Fruit fly (Drosophila melanogaster): ENCODE measurements around the gene CG6163.

The CG6163 gene

DNA sequence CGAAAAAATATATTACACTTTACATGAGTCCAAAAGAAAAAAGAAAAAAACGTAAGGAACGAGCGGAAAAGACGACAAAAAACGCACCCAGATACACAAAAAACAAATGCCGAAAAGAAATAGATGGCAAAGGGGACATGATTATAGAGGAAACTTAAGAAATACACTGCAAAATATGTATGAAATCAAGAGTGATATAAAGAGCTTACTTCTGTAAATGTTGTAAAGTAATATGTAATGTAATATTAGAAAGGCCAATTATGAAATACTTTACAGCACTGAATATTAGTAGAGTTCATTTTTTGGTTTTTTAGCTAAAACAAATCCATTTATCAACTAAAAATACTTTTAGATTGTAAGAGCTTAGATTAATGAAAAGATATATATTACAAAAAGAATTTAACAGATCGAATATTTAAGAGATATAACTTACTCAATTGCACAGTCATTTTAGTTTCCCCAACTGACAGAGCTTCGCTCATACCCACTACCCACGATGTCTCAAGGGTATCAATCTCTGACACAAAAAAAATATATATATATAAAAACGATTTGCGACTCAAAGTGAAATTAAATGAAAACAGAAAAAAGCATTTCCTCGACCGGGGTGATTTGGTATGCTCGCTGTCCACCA is 20.3 kb upstream of the CG6163 start:
- no peak for TF ChIP-seq CG34367 (tag; optimal IDR thresholded peaks at IDR 0.05)
- TF ChIP-seq CG12605 (GFP tag; IDR thresholded peaks at IDR 0.05): no peak
- no peak for TF ChIP-seq rn (GFP tag; IDR thresholded peaks at IDR 0.05)
- no peak for TF ChIP-seq Pif1B (GFP tag; optimal IDR thresholded peaks at IDR 0.05)
- TF ChIP-seq Pif1A (GFP tag; optimal IDR thresholded peaks at IDR 0.05): no peak
- TF ChIP-seq CG15710 (tag; optimal IDR thresholded peaks at IDR 0.05): no peak
- no peak for TF ChIP-seq fd96Ca (GFP tag; IDR thresholded peaks at IDR 0.05)
- no peak for TF ChIP-seq Snoo (tag; optimal IDR thresholded peaks at IDR 0.05)
- TF ChIP-seq gl (tag; optimal IDR thresholded peaks at IDR 0.05): no peak

DNA sequence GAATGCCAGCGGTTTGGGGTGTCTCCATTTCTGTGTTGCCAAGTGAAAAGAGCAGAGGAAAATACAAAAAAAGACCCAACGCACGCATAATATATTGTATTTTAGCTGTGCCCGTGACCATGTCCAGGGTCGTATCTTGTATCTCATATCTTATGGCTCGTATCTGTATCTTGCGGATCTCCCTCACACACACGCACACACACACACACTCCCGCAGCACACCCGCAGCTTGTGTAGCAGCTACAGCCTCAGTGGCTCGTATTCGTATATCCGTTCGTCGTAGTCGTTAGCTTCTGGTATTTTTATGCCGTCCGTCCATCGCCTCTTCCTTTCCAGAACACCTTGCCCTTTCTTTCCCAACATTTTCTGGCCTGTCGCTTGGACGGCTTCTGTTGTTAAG is 19.5 kb upstream of the CG6163 start:
- TF ChIP-seq CG4496 (GFP tag; IDR thresholded peaks at IDR 0.05) (0 out of 3 replicates have a peak, but pooled peaks have one; percentile 37), CG8301 (tag; optimal IDR thresholded peaks at IDR 0.05) (no peak), CG14655 (GFP tag; optimal IDR thresholded peaks at IDR 0.05) (no peak), fd96Ca (GFP tag; IDR thresholded peaks at IDR 0.05) (no peak), gl (tag; optimal IDR thresholded peaks at IDR 0.05) (no peak), CG12605 (GFP tag; IDR thresholded peaks at IDR 0.05) (no peak), EcR (GFP tag; optimal IDR thresholded peaks at IDR 0.05) (peak; percentile 73), rn (GFP tag; IDR thresholded peaks at IDR 0.05) (no peak), CG13204 (GFP tag; optimal IDR thresholded peaks at IDR 0.05) (peak; percentile 7)

DNA sequence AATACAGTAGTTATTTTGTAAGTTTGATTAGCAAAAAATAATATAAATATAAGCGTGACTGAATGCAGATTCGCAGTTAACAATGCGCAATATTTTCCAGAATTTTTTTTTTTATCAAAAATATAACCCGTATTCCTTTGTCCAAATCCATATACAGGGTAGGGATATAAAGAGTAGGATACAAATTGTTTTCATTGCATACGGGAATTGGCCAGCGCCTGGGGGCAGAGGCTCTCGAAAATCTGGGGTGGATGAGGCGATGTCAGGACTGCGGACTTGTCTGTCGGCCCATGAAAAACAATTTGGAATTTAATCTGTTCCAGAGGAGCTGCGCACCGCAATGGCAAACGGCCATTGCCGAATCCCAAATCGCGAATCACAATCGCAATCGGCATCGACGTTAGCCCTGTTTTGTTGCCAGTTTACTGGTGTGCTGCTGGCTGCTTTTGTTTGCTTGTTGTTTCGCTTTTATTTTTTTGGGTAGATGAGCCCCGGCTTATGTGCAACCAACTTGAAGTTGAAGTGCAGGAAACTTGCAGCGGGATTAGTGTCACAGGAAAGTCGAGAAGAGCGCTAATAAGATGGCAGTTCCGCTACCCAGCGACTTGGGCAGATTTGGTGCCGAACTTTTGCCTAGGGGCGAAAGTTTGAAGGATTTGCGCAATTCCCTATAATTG is 18.2 kb upstream of the CG6163 start:
- TF ChIP-seq CG8301 (tag; optimal IDR thresholded peaks at IDR 0.05): no peak
- peak; percentile 72 for TF ChIP-seq CG15710 (tag; optimal IDR thresholded peaks at IDR 0.05)
- no peak for TF ChIP-seq Snoo (tag; optimal IDR thresholded peaks at IDR 0.05)
- TF ChIP-seq CG13204 (GFP tag; optimal IDR thresholded peaks at IDR 0.05): no peak
- TF ChIP-seq gl (tag; optimal IDR thresholded peaks at IDR 0.05): no peak
- TF ChIP-seq rn (GFP tag; IDR thresholded peaks at IDR 0.05): no peak
- TF ChIP-seq fd96Ca (GFP tag; IDR thresholded peaks at IDR 0.05): no peak
- no peak for TF ChIP-seq CG32121 (GFP tag; IDR thresholded peaks at IDR 0.05)
- no peak for TF ChIP-seq CG10348 (GFP tag; IDR thresholded peaks at IDR 0.05)
- no peak for TF ChIP-seq EcR (GFP tag; optimal IDR thresholded peaks at IDR 0.05)
- TF ChIP-seq CG12605 (GFP tag; IDR thresholded peaks at IDR 0.05): no peak
- TF ChIP-seq CG8159 (tag; optimal IDR thresholded peaks at IDR 0.05): peak; percentile 83
- no peak for TF ChIP-seq Ets98B (GFP tag; IDR thresholded peaks at IDR 0.05)
- no peak for TF ChIP-seq CG4496 (GFP tag; IDR thresholded peaks at IDR 0.05)
- TF ChIP-seq D1 (tag; optimal IDR thresholded peaks at IDR 0.05): no peak
- TF ChIP-seq CG34367 (tag; optimal IDR thresholded peaks at IDR 0.05): peak; percentile 63
- TF ChIP-seq Pif1A (GFP tag; optimal IDR thresholded peaks at IDR 0.05): peak; percentile 2
- TF ChIP-seq Pif1B (GFP tag; optimal IDR thresholded peaks at IDR 0.05): peak; percentile 15
- TF ChIP-seq CG9948 (tag; optimal IDR thresholded peaks at IDR 0.05): no peak
- peak; percentile 21 for TF ChIP-seq CG17806 (tag; optimal IDR thresholded peaks at IDR 0.05)
- no peak for TF ChIP-seq CG14655 (GFP tag; optimal IDR thresholded peaks at IDR 0.05)

DNA sequence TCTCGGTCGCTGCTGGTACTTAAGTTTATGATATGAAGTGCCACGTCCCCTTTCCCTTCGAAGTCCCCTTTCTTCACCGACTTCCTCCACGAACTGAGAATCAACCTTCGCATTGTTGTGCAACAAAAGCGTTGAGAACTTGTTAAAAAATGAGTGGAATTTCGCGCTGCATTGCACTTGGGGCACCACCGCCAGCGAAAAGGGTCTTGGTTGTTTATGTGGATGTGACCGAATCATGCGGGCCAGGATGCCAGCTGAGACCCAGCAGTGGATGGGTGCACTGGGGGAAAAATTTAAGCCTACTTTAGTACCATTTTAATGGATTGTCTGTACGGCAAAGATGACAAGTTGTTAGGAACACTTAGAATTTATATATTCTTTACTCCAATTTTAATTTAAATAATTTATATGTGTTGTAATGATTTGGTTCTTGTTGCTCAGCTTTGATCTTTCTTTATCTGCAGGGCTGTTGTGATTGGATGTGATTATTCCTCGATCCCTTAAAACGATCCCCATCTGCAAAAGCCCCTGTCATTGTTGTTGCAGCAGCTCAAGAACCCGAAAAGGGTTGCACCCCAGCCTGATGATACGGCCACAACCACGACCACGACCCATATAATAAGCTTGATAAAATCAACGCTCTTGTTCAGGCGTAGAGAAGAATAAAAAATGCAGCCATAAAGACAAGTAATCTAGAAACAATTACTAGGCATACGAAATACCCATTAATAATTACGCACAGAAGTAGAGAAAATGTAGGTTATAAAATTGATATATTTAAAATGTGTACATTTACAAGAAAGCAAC is 17.5 kb upstream of the CG6163 start:
- TF ChIP-seq Pif1A (GFP tag; optimal IDR thresholded peaks at IDR 0.05) (no peak), gl (tag; optimal IDR thresholded peaks at IDR 0.05) (no peak), D1 (tag; optimal IDR thresholded peaks at IDR 0.05) (peak; percentile 23), Ets98B (GFP tag; IDR thresholded peaks at IDR 0.05) (no peak), CG15710 (tag; optimal IDR thresholded peaks at IDR 0.05) (peak; percentile 1), CG9948 (tag; optimal IDR thresholded peaks at IDR 0.05) (peak; percentile 45), CG8159 (tag; optimal IDR thresholded peaks at IDR 0.05) (peak; percentile 26), CG17806 (tag; optimal IDR thresholded peaks at IDR 0.05) (peak; percentile 55), Snoo (tag; optimal IDR thresholded peaks at IDR 0.05) (peak; percentile 16), fd96Ca (GFP tag; IDR thresholded peaks at IDR 0.05) (no peak), rn (GFP tag; IDR thresholded peaks at IDR 0.05) (0 out of 2 replicates have a peak, but pooled peaks have one; percentile 13), CG10348 (GFP tag; IDR thresholded peaks at IDR 0.05) (no peak), CG8301 (tag; optimal IDR thresholded peaks at IDR 0.05) (no peak), EcR (GFP tag; optimal IDR thresholded peaks at IDR 0.05) (peak; percentile 69), CG34367 (tag; optimal IDR thresholded peaks at IDR 0.05) (no peak), CG14655 (GFP tag; optimal IDR thresholded peaks at IDR 0.05) (no peak), CG13204 (GFP tag; optimal IDR thresholded peaks at IDR 0.05) (peak; percentile 54), CG4496 (GFP tag; IDR thresholded peaks at IDR 0.05) (no peak)

DNA sequence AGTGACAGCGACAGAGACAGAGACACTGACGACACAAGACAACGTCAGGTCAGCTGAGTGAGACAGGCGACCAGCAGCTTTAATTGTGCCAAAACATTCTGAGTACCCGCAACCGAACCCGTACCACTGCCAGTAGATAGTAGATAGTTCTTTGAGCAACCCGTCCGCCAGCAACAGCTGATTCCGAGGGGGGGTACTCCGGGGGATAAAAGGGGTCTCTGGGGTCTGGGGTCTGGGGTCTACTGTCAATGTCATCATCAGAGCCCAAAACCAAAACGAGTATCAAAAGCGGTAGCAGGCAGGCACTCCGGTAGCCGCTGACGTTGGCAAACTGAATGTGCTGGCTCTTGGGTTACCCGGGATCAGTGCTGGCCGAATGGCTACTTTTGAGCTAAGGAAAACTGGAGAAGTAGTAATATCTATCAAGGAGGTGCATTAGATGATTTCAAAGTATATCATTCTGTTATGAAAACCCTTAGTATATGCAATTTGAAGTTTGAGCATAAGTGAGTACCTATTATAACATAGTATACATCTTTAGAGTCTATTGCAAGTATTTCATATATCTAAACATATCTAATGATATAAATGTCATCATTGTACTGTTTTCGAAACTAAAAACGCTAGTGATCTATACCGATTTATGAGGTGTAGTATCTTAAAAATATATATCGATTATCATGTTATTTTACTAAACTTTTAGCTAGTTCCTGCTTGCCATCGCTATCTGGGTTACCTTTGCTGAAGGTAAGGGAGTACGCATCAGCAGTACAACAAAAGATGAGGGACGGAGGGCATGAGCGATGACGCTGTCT is 16.6 kb upstream of the CG6163 start:
- TF ChIP-seq fd96Ca (GFP tag; IDR thresholded peaks at IDR 0.05) (0 out of 3 replicates have a peak, but pooled peaks have one; percentile 23), EcR (GFP tag; optimal IDR thresholded peaks at IDR 0.05) (peak; percentile 25), gl (tag; optimal IDR thresholded peaks at IDR 0.05) (no peak), CG4496 (GFP tag; IDR thresholded peaks at IDR 0.05) (0 out of 3 replicates have a peak, but pooled peaks have one; percentile 15), CG14655 (GFP tag; optimal IDR thresholded peaks at IDR 0.05) (no peak), rn (GFP tag; IDR thresholded peaks at IDR 0.05) (no peak), Pif1A (GFP tag; optimal IDR thresholded peaks at IDR 0.05) (no peak), Snoo (tag; optimal IDR thresholded peaks at IDR 0.05) (no peak), CG34367 (tag; optimal IDR thresholded peaks at IDR 0.05) (no peak), CG8301 (tag; optimal IDR thresholded peaks at IDR 0.05) (no peak), CG12605 (GFP tag; IDR thresholded peaks at IDR 0.05) (no peak), CG32121 (GFP tag; IDR thresholded peaks at IDR 0.05) (no peak), CG10348 (GFP tag; IDR thresholded peaks at IDR 0.05) (no peak), CG13204 (GFP tag; optimal IDR thresholded peaks at IDR 0.05) (peak; percentile 51), CG9948 (tag; optimal IDR thresholded peaks at IDR 0.05) (no peak), Ets98B (GFP tag; IDR thresholded peaks at IDR 0.05) (no peak), Pif1B (GFP tag; optimal IDR thresholded peaks at IDR 0.05) (no peak), CG17806 (tag; optimal IDR thresholded peaks at IDR 0.05) (no peak), CG8159 (tag; optimal IDR thresholded peaks at IDR 0.05) (peak; percentile 31), D1 (tag; optimal IDR thresholded peaks at IDR 0.05) (no peak), CG15710 (tag; optimal IDR thresholded peaks at IDR 0.05) (peak; percentile 35)

All from whole organism, pupa.